Fruit fly (Drosophila melanogaster): ENCODE results near the gene okr.
A peak's percentile ranks its signal among the peaks of the same experiment; 100 is the strongest.

The okr gene

dm6 chr2L:3039774-3040173 lies 47.2 kb upstream of the okr start, which contains the start of the genes cnir and CG17221 (continued):
- no peak for TF ChIP-seq z (GFP tag; IDR thresholded peaks at IDR 0.05)
- TF ChIP-seq ind (GFP tag; optimal IDR thresholded peaks at IDR 0.05): peak; percentile 73
- peak; percentile 72 for TF ChIP-seq Dll (GFP tag; IDR thresholded peaks at IDR 0.05; ENCODE audit: partially characterized antibody)
- TF ChIP-seq CG13624 (GFP tag; optimal IDR thresholded peaks at IDR 0.05): peak; percentile 85
- TF ChIP-seq tap (tag; optimal IDR thresholded peaks at IDR 0.05): peak; percentile 10
- peak; percentile 76 for TF ChIP-seq HLH54F (GFP tag; optimal IDR thresholded peaks at IDR 0.05)
- no peak for TF ChIP-seq CG6654 (GFP tag; optimal IDR thresholded peaks at IDR 0.05)
- peak; percentile 63 for TF ChIP-seq Chrac-16 (GFP tag; optimal IDR thresholded peaks at IDR 0.05)
- TF ChIP-seq Fer2 (tag; optimal IDR thresholded peaks at IDR 0.05): peak; percentile 72
- TF ChIP-seq cas (GFP tag; IDR thresholded peaks at IDR 0.05): no peak
- TF ChIP-seq Ada2b (GFP tag; IDR thresholded peaks at IDR 0.05): no peak
- peak; percentile 71 for TF ChIP-seq CG12155 (GFP tag; optimal IDR thresholded peaks at IDR 0.05)
- TF ChIP-seq Antp (GFP tag; optimal IDR thresholded peaks at IDR 0.05): peak; percentile 69
- no peak for TF ChIP-seq Dek (tag; optimal IDR thresholded peaks at IDR 0.05)
- peak; percentile 54 for TF ChIP-seq CG12942 (GFP tag; optimal IDR thresholded peaks at IDR 0.05)
- TF ChIP-seq D19A (tag; optimal IDR thresholded peaks at IDR 0.05): peak; percentile 37
- TF ChIP-seq CG7357 (GFP tag; IDR thresholded peaks at IDR 0.05): no peak
- peak; percentile 38 for TF ChIP-seq CG11398 (GFP tag; optimal IDR thresholded peaks at IDR 0.05)
- peak; percentile 93 for TF ChIP-seq sens (GFP tag)
- no peak for TF ChIP-seq stc (GFP tag; IDR thresholded peaks at IDR 0.05)
- peak; percentile 58 for TF ChIP-seq nerfin-1 (tag; optimal IDR thresholded peaks at IDR 0.05)
- no peak for TF ChIP-seq ash1 (GFP tag; optimal IDR thresholded peaks at IDR 0.05)
- TF ChIP-seq CG8924 (tag; optimal IDR thresholded peaks at IDR 0.05): peak; percentile 61
- no peak for TF ChIP-seq odd (GFP tag; optimal IDR thresholded peaks at IDR 0.05)
- TF ChIP-seq CG31224 (GFP tag; IDR thresholded peaks at IDR 0.05): no peak
- no peak for TF ChIP-seq inv (GFP tag; IDR thresholded peaks at IDR 0.05; ENCODE audit: partially characterized antibody)
- TF ChIP-seq Bgb (GFP tag; IDR thresholded peaks at IDR 0.05; ENCODE audit: partially characterized antibody): peak; percentile 38; the same call in 1 of the 2 replicates
- no peak for TF ChIP-seq bowl (GFP tag; IDR thresholded peaks at IDR 0.05)
- peak; percentile 15 for TF ChIP-seq CG16815 (GFP tag; optimal IDR thresholded peaks at IDR 0.05)
- TF ChIP-seq CG30431 (GFP tag; optimal IDR thresholded peaks at IDR 0.05): no peak
- peak; percentile 51 for TF ChIP-seq dmrt99B (tag; optimal IDR thresholded peaks at IDR 0.05)
- TF ChIP-seq trem (tag; optimal IDR thresholded peaks at IDR 0.05): peak; percentile 86
- no peak for TF ChIP-seq peb (GFP tag; IDR thresholded peaks at IDR 0.05)
- peak; percentile 71 for TF ChIP-seq disco-r (GFP tag; optimal IDR thresholded peaks at IDR 0.05)
- peak; percentile 30; the same call in 1 of the 2 replicates for TF ChIP-seq CG14014 (GFP tag; IDR thresholded peaks at IDR 0.05)
- TF ChIP-seq pfk (GFP tag; optimal IDR thresholded peaks at IDR 0.05): no peak
- peak; percentile 54 for TF ChIP-seq CG7556 (GFP tag; optimal IDR thresholded peaks at IDR 0.05)
- TF ChIP-seq CG11723 (GFP tag; optimal IDR thresholded peaks at IDR 0.05): peak; percentile 34
- TF ChIP-seq CG4820 (GFP tag; optimal IDR thresholded peaks at IDR 0.05): peak; percentile 62
- no peak for TF ChIP-seq fd102C (GFP tag; optimal IDR thresholded peaks at IDR 0.05)
- TF ChIP-seq Myb (GFP tag; optimal IDR thresholded peaks at IDR 0.05): peak; percentile 93
- TF ChIP-seq Sox102F (GFP tag; optimal IDR thresholded peaks at IDR 0.05): peak; percentile 60
- no peak for TF ChIP-seq Usf (GFP tag; optimal IDR thresholded peaks at IDR 0.05)
- TF ChIP-seq Fer1 (GFP tag; optimal IDR thresholded peaks at IDR 0.05): peak; percentile 79
- peak; percentile 23 for TF ChIP-seq sd (tag; optimal IDR thresholded peaks at IDR 0.05)
- TF ChIP-seq CG30403 (GFP tag; optimal IDR thresholded peaks at IDR 0.05): peak; percentile 78
- no peak for TF ChIP-seq zf30C (GFP tag; optimal IDR thresholded peaks at IDR 0.05)
- TF ChIP-seq NC2α (GFP tag; optimal IDR thresholded peaks at IDR 0.05): peak; percentile 38
- peak; percentile 34 for TF ChIP-seq CrebB (tag; optimal IDR thresholded peaks at IDR 0.05)
- TF ChIP-seq Poxn (GFP tag; IDR thresholded peaks at IDR 0.05): no peak
- no peak for TF ChIP-seq fru (optimal IDR thresholded peaks at IDR 0.05)
- TF ChIP-seq Mad (GFP tag; optimal IDR thresholded peaks at IDR 0.05): peak; percentile 68
